Fruit fly (Drosophila melanogaster): ENCODE results near the gene Pnn.

Gene Pnn

dm6 chr3R:9759360-9760191 lies 18.9 kb downstream of the Pnn start, which contains the start of gene Mpi:
Gene Mpi, plus strand, starts transcription at chr3R:9759622.
- no peak for TF ChIP-seq Crg-1 (GFP tag; optimal IDR thresholded peaks at IDR 0.05)
- peak; percentile 38 for TF ChIP-seq tj (GFP tag; optimal IDR thresholded peaks at IDR 0.05)
- no peak for TF ChIP-seq CG7045 (GFP tag; optimal IDR thresholded peaks at IDR 0.05)
- no peak for TF ChIP-seq toe (GFP tag; optimal IDR thresholded peaks at IDR 0.05)
- peak; percentile 21 for TF ChIP-seq CG33017 (tag; optimal IDR thresholded peaks at IDR 0.05)
- peak; percentile 2 for TF ChIP-seq CG7101 (tag; optimal IDR thresholded peaks at IDR 0.05)
- TF ChIP-seq cic (GFP tag; optimal IDR thresholded peaks at IDR 0.05): peak; percentile 85
- no peak for TF ChIP-seq CG5204 (GFP tag; optimal IDR thresholded peaks at IDR 0.05)
- TF ChIP-seq CG14711 (tag; optimal IDR thresholded peaks at IDR 0.05): no peak
- no peak for TF ChIP-seq cnc (optimal IDR thresholded peaks at IDR 0.05)
- peak; percentile 43 for TF ChIP-seq Mnt (GFP tag; optimal IDR thresholded peaks at IDR 0.05)
- TF ChIP-seq Hr96 (GFP tag; optimal IDR thresholded peaks at IDR 0.05): no peak
- TF ChIP-seq CG1620 (GFP tag; optimal IDR thresholded peaks at IDR 0.05): peak; percentile 23
- TF ChIP-seq kay (GFP tag; ENCODE audit: borderline replicate concordance): no peak
- no peak for TF ChIP-seq pad (GFP tag; optimal IDR thresholded peaks at IDR 0.05)
- TF ChIP-seq ovo (GFP tag; optimal IDR thresholded peaks at IDR 0.05): no peak
- TF ChIP-seq Clk (GFP tag; optimal IDR thresholded peaks at IDR 0.05): no peak
- peak; percentile 70 for TF ChIP-seq bab1 (GFP tag; optimal IDR thresholded peaks at IDR 0.05)
- TF ChIP-seq CG12768 (GFP tag; optimal IDR thresholded peaks at IDR 0.05): peak; percentile 44
- peak; percentile 50 for TF ChIP-seq CG11617 (GFP tag; optimal IDR thresholded peaks at IDR 0.05)

- peak; percentile 25 for TF ChIP-seq Mnt (GFP tag; optimal IDR thresholded peaks at IDR 0.05)
- peak; percentile 51 for TF ChIP-seq pad (GFP tag; optimal IDR thresholded peaks at IDR 0.05)
- no peak for TF ChIP-seq CG12768 (GFP tag; optimal IDR thresholded peaks at IDR 0.05)
- TF ChIP-seq CG5204 (GFP tag; optimal IDR thresholded peaks at IDR 0.05): no peak
- TF ChIP-seq CG33017 (tag; optimal IDR thresholded peaks at IDR 0.05): no peak
- TF ChIP-seq CG11617 (GFP tag; optimal IDR thresholded peaks at IDR 0.05): peak; percentile 1
- no peak for TF ChIP-seq cnc (optimal IDR thresholded peaks at IDR 0.05)
- peak; percentile 0 for TF ChIP-seq tj (GFP tag; optimal IDR thresholded peaks at IDR 0.05)
- peak; percentile 9 for TF ChIP-seq bab1 (GFP tag; optimal IDR thresholded peaks at IDR 0.05)
- no peak for TF ChIP-seq Clk (GFP tag; optimal IDR thresholded peaks at IDR 0.05)
Observed at dm6 chr3R:9762955-9763931, 22.5 kb downstream of the Pnn start, which contains the start of the genes Snap24 and CG8478. Gene Snap24, minus strand, starts transcription at chr3R:9763150. Gene CG8478, plus strand, starts transcription at chr3R:9763650.

- TF ChIP-seq CG14711 (tag; optimal IDR thresholded peaks at IDR 0.05): peak; percentile 55
- TF ChIP-seq CG7045 (GFP tag; optimal IDR thresholded peaks at IDR 0.05): peak; percentile 65
- TF ChIP-seq ovo (GFP tag; optimal IDR thresholded peaks at IDR 0.05): peak; percentile 64
- TF ChIP-seq Hr96 (GFP tag; optimal IDR thresholded peaks at IDR 0.05): peak; percentile 38
- TF ChIP-seq bab1 (GFP tag; optimal IDR thresholded peaks at IDR 0.05): peak; percentile 56
- no peak for TF ChIP-seq CG5204 (GFP tag; optimal IDR thresholded peaks at IDR 0.05)
- peak; percentile 57 for TF ChIP-seq CG11617 (GFP tag; optimal IDR thresholded peaks at IDR 0.05)
- peak; percentile 95 for TF ChIP-seq CG1620 (GFP tag; optimal IDR thresholded peaks at IDR 0.05)
- no peak for TF ChIP-seq cnc (optimal IDR thresholded peaks at IDR 0.05)
- no peak for TF ChIP-seq kay (GFP tag; ENCODE audit: borderline replicate concordance)
- peak; percentile 82 for TF ChIP-seq CG7101 (tag; optimal IDR thresholded peaks at IDR 0.05)
- peak; percentile 63 for TF ChIP-seq toe (GFP tag; optimal IDR thresholded peaks at IDR 0.05)
- peak; percentile 92 for TF ChIP-seq Mnt (GFP tag; optimal IDR thresholded peaks at IDR 0.05)
- peak; percentile 96 for TF ChIP-seq Crg-1 (GFP tag; optimal IDR thresholded peaks at IDR 0.05)
- TF ChIP-seq tj (GFP tag; optimal IDR thresholded peaks at IDR 0.05): peak; percentile 21
- peak; percentile 88 for TF ChIP-seq cic (GFP tag; optimal IDR thresholded peaks at IDR 0.05)
- peak; percentile 82 for TF ChIP-seq CG12768 (GFP tag; optimal IDR thresholded peaks at IDR 0.05)
- TF ChIP-seq Clk (GFP tag; optimal IDR thresholded peaks at IDR 0.05): peak; percentile 67
- TF ChIP-seq CG33017 (tag; optimal IDR thresholded peaks at IDR 0.05): peak; percentile 69
- peak; percentile 80 for TF ChIP-seq pad (GFP tag; optimal IDR thresholded peaks at IDR 0.05)
Observed at dm6 chr3R:9767620-9768592, 27.2 kb downstream of the Pnn start, which contains the start of gene Naa80. Gene Naa80, plus strand, starts transcription at chr3R:9767834.

- no peak for TF ChIP-seq CG14711 (tag; optimal IDR thresholded peaks at IDR 0.05)
- no peak for TF ChIP-seq pad (GFP tag; optimal IDR thresholded peaks at IDR 0.05)
- TF ChIP-seq ovo (GFP tag; optimal IDR thresholded peaks at IDR 0.05): no peak
- TF ChIP-seq bab1 (GFP tag; optimal IDR thresholded peaks at IDR 0.05): no peak
- no peak for TF ChIP-seq Mnt (GFP tag; optimal IDR thresholded peaks at IDR 0.05)
- no peak for TF ChIP-seq Hr96 (GFP tag; optimal IDR thresholded peaks at IDR 0.05)
- TF ChIP-seq cic (GFP tag; optimal IDR thresholded peaks at IDR 0.05): no peak
- TF ChIP-seq CG1620 (GFP tag; optimal IDR thresholded peaks at IDR 0.05): no peak
- TF ChIP-seq Crg-1 (GFP tag; optimal IDR thresholded peaks at IDR 0.05): no peak
- no peak for TF ChIP-seq CG5204 (GFP tag; optimal IDR thresholded peaks at IDR 0.05)
- no peak for TF ChIP-seq CG7101 (tag; optimal IDR thresholded peaks at IDR 0.05)
Observed at dm6 chr3R:9768884-9769283, 28.2 kb downstream of the Pnn start, which contains the start of gene MED6. Gene MED6, minus strand, starts transcription at chr3R:9768984.
